Fruit fly (Drosophila melanogaster) whole organism, embryonic: ENCODE results near the gene alphaTub67C.

Experiments
- Aef1 ChIP-seq: fragments of 200-800 bp; sonication (Bioruptor generic); IDR thresholded peaks from 3 replicates; pipeline ENCODE4 v1.3.6; 2022; ENCODE audit warnings: missing biosample characterization, missing genetic modification characterization
- Awh ChIP-seq: fragments of 200-800 bp; sonication (Bioruptor generic); IDR thresholded peaks from 2 replicates; pipeline ENCODE4, ENCODE4 v1.3.6; 2022; ENCODE audit warnings: missing biosample characterization, missing genetic modification characterization
- Bgb ChIP-seq: fragments of 200-800 bp; sonication (Bioruptor generic); IDR thresholded peaks from 2 replicates; pipeline ENCODE4 v1.3.6; 2022; ENCODE audit warnings: missing biosample characterization, missing genetic modification characterization; ENCODE audit not compliant: partially characterized antibody
- CG11398 ChIP-seq: fragments of 200-800 bp; sonication (Bioruptor generic); optimal IDR thresholded peaks from 2 replicates; lab custom pipeline; 2016; ENCODE audit warnings: missing biosample characterization, missing genetic modification characterization
- CG13287 ChIP-seq: fragments of 200-800 bp; sonication (Bioruptor generic); IDR thresholded peaks from 2 replicates; pipeline ENCODE4 v1.3.6; 2022; ENCODE audit warnings: missing biosample characterization, missing genetic modification characterization; ENCODE audit not compliant: partially characterized antibody
- CG14441 ChIP-seq: fragments of 200-800 bp; sonication (Bioruptor generic); IDR thresholded peaks from 2 replicates; pipeline ENCODE4 v1.3.6; 2022; ENCODE audit warnings: missing biosample characterization, missing genetic modification characterization
- CG17912 ChIP-seq: fragments of 200-800 bp; sonication (Bioruptor generic); optimal IDR thresholded peaks from 2 replicates; lab custom pipeline; 2018; ENCODE audit warnings: missing biosample characterization, mild to moderate bottlenecking, missing genetic modification characterization
- CG2202 ChIP-seq: fragments of 200-800 bp; sonication (Bioruptor generic); optimal IDR thresholded peaks from 2 replicates; lab custom pipeline; 2018; ENCODE audit warnings: missing biosample characterization, mild to moderate bottlenecking, missing genetic modification characterization
- CG30020 ChIP-seq: fragments of 200-800 bp; optimal IDR thresholded peaks from 2 replicates; lab custom pipeline; 2019; ENCODE audit warnings: missing biosample characterization, mild to moderate bottlenecking, missing genetic modification characterization, moderate library complexity
- CG3163 ChIP-seq: fragments of 200-800 bp; sonication (Bioruptor generic); optimal IDR thresholded peaks from 3 replicates; lab custom pipeline; 2016; ENCODE audit warnings: missing biosample characterization, missing genetic modification characterization
- CG3407 ChIP-seq: fragments of 200-800 bp; sonication (Bioruptor generic); optimal IDR thresholded peaks from 2 replicates; lab custom pipeline; 2018; ENCODE audit warnings: missing biosample characterization, mild to moderate bottlenecking, missing genetic modification characterization
- CG34224 ChIP-seq: fragments of 200-800 bp; sonication (Bioruptor generic); IDR thresholded peaks from 3 replicates; pipeline ENCODE4 v1.3.6; 2022; ENCODE audit warnings: missing biosample characterization, missing genetic modification characterization; ENCODE audit not compliant: partially characterized antibody
- CG42726 ChIP-seq: fragments of 200-800 bp; sonication (Bioruptor generic); IDR thresholded peaks from 2 replicates; pipeline ENCODE4 v1.3.6; 2022; ENCODE audit warnings: missing biosample characterization, missing genetic modification characterization; ENCODE audit not compliant: partially characterized antibody
- CG4424 ChIP-seq: fragments of 200-800 bp; sonication (Bioruptor generic); optimal IDR thresholded peaks from 3 replicates; lab custom pipeline; 2016; ENCODE audit warnings: missing biosample characterization, missing genetic modification characterization
- CG7357 ChIP-seq: fragments of 200-800 bp; sonication (Bioruptor generic); IDR thresholded peaks from 3 replicates; pipeline ENCODE4 v1.3.6; 2022; ENCODE audit warnings: missing biosample characterization, missing genetic modification characterization
- CG7963 ChIP-seq: fragments of 200-800 bp; sonication (Bioruptor generic); IDR thresholded peaks from 3 replicates; pipeline ENCODE4 v1.3.6; 2022; ENCODE audit warnings: missing biosample characterization, missing genetic modification characterization; ENCODE audit not compliant: partially characterized antibody
- CG7987 ChIP-seq: fragments of 200-800 bp; sonication (Bioruptor generic); optimal IDR thresholded peaks from 2 replicates; lab custom pipeline; 2018; ENCODE audit warnings: missing biosample characterization, mild to moderate bottlenecking, missing genetic modification characterization, moderate library complexity
- CG8924 ChIP-seq: fragments of 200-800 bp; optimal IDR thresholded peaks from 3 replicates; lab custom pipeline; 2019; ENCODE audit warnings: missing biosample characterization, mild to moderate bottlenecking, missing genetic modification characterization, moderate library complexity
- Chrac-16 ChIP-seq: fragments of 200-800 bp; sonication (Bioruptor generic); optimal IDR thresholded peaks from 3 replicates; lab custom pipeline; 2016; ENCODE audit warnings: missing biosample characterization, missing genetic modification characterization
- CrebB ChIP-seq: fragments of 200-800 bp; sonication (Bioruptor generic); optimal IDR thresholded peaks from 3 replicates; lab custom pipeline; 2018; ENCODE audit warnings: missing biosample characterization, mild to moderate bottlenecking, missing genetic modification characterization
- Dip3 ChIP-seq: fragments of 200-800 bp; sonication (Bioruptor generic); optimal IDR thresholded peaks from 3 replicates; lab custom pipeline; 2016; ENCODE audit warnings: missing biosample characterization, missing genetic modification characterization
- Dref ChIP-seq: fragments of 200-800 bp; sonication (Bioruptor generic); IDR thresholded peaks from 2 replicates; pipeline ENCODE4 v1.3.6; 2022; ENCODE audit warnings: missing biosample characterization, missing genetic modification characterization
- Gsc ChIP-seq: fragments of 200-800 bp; sonication (Bioruptor generic); IDR thresholded peaks from 2 replicates; pipeline ENCODE4 v1.3.6; 2022; ENCODE audit warnings: missing biosample characterization, missing genetic modification characterization
- HLHmδ ChIP-seq: fragments of 200-800 bp; sonication (Bioruptor generic); optimal IDR thresholded peaks from 2 replicates; lab custom pipeline; 2018; ENCODE audit warnings: missing biosample characterization, mild to moderate bottlenecking, missing genetic modification characterization, moderate library complexity
- Mad ChIP-seq: fragments of 200-800 bp; sonication (Bioruptor generic); optimal IDR thresholded peaks from 2 replicates; lab custom pipeline; 2016; ENCODE audit warnings: missing biosample characterization, missing genetic modification characterization
- NC2α ChIP-seq: fragments of 200-800 bp; sonication (Bioruptor generic); optimal IDR thresholded peaks from 2 replicates; lab custom pipeline; 2016; ENCODE audit warnings: missing biosample characterization, missing genetic modification characterization
- Oaz ChIP-seq: fragments of 200-800 bp; sonication (Bioruptor generic); IDR thresholded peaks from 2 replicates; pipeline ENCODE4 v1.3.6; 2022; ENCODE audit warnings: missing biosample characterization, missing genetic modification characterization
- Pdp1 ChIP-seq, 2 experiments: fragments of 200-800 bp; sonication (Bioruptor generic); optimal IDR thresholded peaks; 3 replicates each; lab custom pipeline; 2016; ENCODE audit warnings: missing biosample characterization in 2 of 2, missing genetic modification characterization in 2 of 2, mild to moderate bottlenecking in 1 of 2, moderate library complexity in 1 of 2
- Sry-β ChIP-seq: fragments of 200-800 bp; sonication (Bioruptor generic); optimal IDR thresholded peaks from 2 replicates; lab custom pipeline; 2018; ENCODE audit warnings: missing biosample characterization, mild to moderate bottlenecking, missing genetic modification characterization, moderate library complexity
- Xrp1 ChIP-seq: fragments of 200-800 bp; sonication (Bioruptor generic); IDR thresholded peaks from 2 replicates; pipeline ENCODE4 v1.3.6; 2022; ENCODE audit warnings: missing biosample characterization, missing genetic modification characterization
- abd-A ChIP-seq: fragments of 200-800 bp; sonication (Bioruptor generic); optimal IDR thresholded peaks from 3 replicates; lab custom pipeline; 2019; ENCODE audit warnings: missing biosample characterization, mild to moderate bottlenecking, missing genetic modification characterization, moderate library complexity
- ara ChIP-seq: fragments of 200-800 bp; sonication (Bioruptor generic); IDR thresholded peaks from 2 replicates; pipeline ENCODE4 v1.3.6; 2022; ENCODE audit warnings: missing biosample characterization, missing genetic modification characterization
- bigmax ChIP-seq: fragments of 200-800 bp; sonication (Bioruptor generic); optimal IDR thresholded peaks from 2 replicates; lab custom pipeline; 2018; ENCODE audit warnings: missing biosample characterization, mild to moderate bottlenecking, missing genetic modification characterization
- chinmo ChIP-seq: fragments of 200-800 bp; sonication (Bioruptor generic); IDR thresholded peaks from 4 replicates; pipeline ENCODE4 v1.3.6; 2022; ENCODE audit warnings: missing biosample characterization, missing genetic modification characterization; ENCODE audit not compliant: partially characterized antibody
- ci ChIP-seq: fragments of 200-800 bp; sonication (Bioruptor generic); IDR thresholded peaks from 3 replicates; pipeline ENCODE4 v1.3.6; 2022; ENCODE audit warnings: missing biosample characterization, missing genetic modification characterization
- exex ChIP-seq: fragments of 200-800 bp; sonication (Bioruptor generic); optimal IDR thresholded peaks from 4 replicates; lab custom pipeline; 2018; ENCODE audit warnings: missing biosample characterization, mild to moderate bottlenecking, missing genetic modification characterization, moderate library complexity
- grn ChIP-seq: fragments of 200-800 bp; sonication (Bioruptor generic); optimal IDR thresholded peaks from 3 replicates; lab custom pipeline; 2017; ENCODE audit warnings: missing biosample characterization, missing genetic modification characterization
- kah ChIP-seq: fragments of 200-800 bp; sonication (Bioruptor generic); optimal IDR thresholded peaks from 2 replicates; lab custom pipeline; 2018; ENCODE audit warnings: missing biosample characterization, mild to moderate bottlenecking, missing genetic modification characterization
- lilli ChIP-seq: fragments of 200-800 bp; sonication (Bioruptor generic); optimal IDR thresholded peaks from 3 replicates; lab custom pipeline; 2016; ENCODE audit warnings: missing biosample characterization, missing genetic modification characterization
- lov ChIP-seq, 2 experiments: fragments of 200-800 bp in 1 of 2; fragments of >200 bp in 1 of 2; sonication (Bioruptor generic) in 1 of 2; IDR thresholded peaks in 1 of 2; optimal IDR thresholded peaks in 1 of 2; 2 replicates in 1 of 2; 3 replicates in 1 of 2; pipeline versions ENCODE4 v1.3.6 to Lab custom; 2017 to 2022; ENCODE audit warnings: missing biosample characterization in 1 of 2, missing genetic modification characterization in 1 of 2
- mirr ChIP-seq: fragments of 200-800 bp; sonication (Bioruptor generic); optimal IDR thresholded peaks from 3 replicates; lab custom pipeline; 2018; ENCODE audit warnings: missing biosample characterization, mild to moderate bottlenecking, missing genetic modification characterization
- pho ChIP-seq: fragments of 200-800 bp; sonication (Bioruptor generic); optimal IDR thresholded peaks from 2 replicates; lab custom pipeline; 2016; ENCODE audit warnings: missing biosample characterization, missing genetic modification characterization
- sna ChIP-seq: fragments of 200-800 bp; sonication (Bioruptor generic); IDR thresholded peaks from 2 replicates; pipeline ENCODE4 v1.3.6; 2022; ENCODE audit warnings: missing biosample characterization, missing genetic modification characterization; ENCODE audit not compliant: partially characterized antibody
- sr ChIP-seq: fragments of 200-800 bp; sonication (Bioruptor generic); IDR thresholded peaks from 3 replicates; pipeline ENCODE4 v1.3.6; 2022; ENCODE audit warnings: missing biosample characterization, missing genetic modification characterization
- sug ChIP-seq: fragments of 200-800 bp; optimal IDR thresholded peaks from 2 replicates; lab custom pipeline; 2019; ENCODE audit warnings: missing biosample characterization, mild to moderate bottlenecking, missing genetic modification characterization, moderate library complexity
- trem ChIP-seq: fragments of 200-800 bp; optimal IDR thresholded peaks from 3 replicates; lab custom pipeline; 2019; ENCODE audit warnings: missing biosample characterization, mild to moderate bottlenecking, missing genetic modification characterization, moderate library complexity
- yki ChIP-seq: fragments of >200 bp; optimal IDR thresholded peaks from 3 replicates; lab custom pipeline; 2018
- zen2 ChIP-seq: fragments of 200-800 bp; sonication (Bioruptor generic); IDR thresholded peaks from 3 replicates; pipeline ENCODE4 v1.3.6; 2022; ENCODE audit warnings: missing biosample characterization, missing genetic modification characterization; ENCODE audit not compliant: partially characterized antibody

Gene alphaTub67C

dm6 chr3L:9692234-9692891, 11.3 kb downstream of the alphaTub67C start (continued):
- TF ChIP-seq Dref (no peak), pho (GFP tag; lab: Kevin White, UChicago) (no peak), ara (GFP tag; lab: Robert Waterston, UW) (0 out of 2 replicates have a peak, but pooled peaks have one; percentile 19), Xrp1 (GFP tag; lab: Robert Waterston, UW) (peak; percentile 7; the same call in 1 of the 2 replicates), CG42726 (GFP tag; lab: Robert Waterston, UW) (no peak), NC2α (no peak), abd-A (peak; percentile 8), CG3407 (peak; percentile 7), zen2 (GFP tag; lab: Robert Waterston, UW) (peak; percentile 84), kah (peak; percentile 99), bigmax (GFP tag; lab: Kevin White, UChicago) (peak; percentile 10), Awh (peak; percentile 63), Gsc (no peak), Oaz (GFP tag; lab: Robert Waterston, UW) (no peak), chinmo (peak; percentile 99; the same call in 3 of the 4 replicates), lilli (no peak), CG13287 (GFP tag; lab: Robert Waterston, UW) (peak; percentile 43; the same call in 1 of the 2 replicates), CG14441 (GFP tag; lab: Robert Waterston, UW) (peak; percentile 31; the same call in 1 of the 2 replicates), Sry-β (GFP tag; lab: Kevin White, UChicago) (no peak), Mad (GFP tag; lab: Kevin White, UChicago) (no peak), mirr (GFP tag; lab: Kevin White, UChicago) (peak; percentile 57), trem (tag; lab: Kevin White, UChicago) (no peak), Chrac-16 (GFP tag; lab: Kevin White, UChicago) (no peak), Bgb (GFP tag; lab: Robert Waterston, UW) (peak; percentile 25; the same call in 1 of the 2 replicates), HLHmδ (GFP tag; lab: Kevin White, UChicago) (peak; percentile 66), CG4424 (GFP tag; lab: Kevin White, UChicago) (no peak), exex (tag; lab: Kevin White, UChicago) (peak; percentile 58), Pdp1 (GFP tag; optimal IDR thresholded peaks at IDR 0.05; lab: Kevin White, UChicago) (peak in 1 of 2 experiments; percentile 23), CG7357 (GFP tag; lab: Robert Waterston, UW) (no peak), CG8924 (tag; lab: Kevin White, UChicago) (no peak), grn (GFP tag; lab: Kevin White, UChicago) (peak; percentile 75), CG11398 (GFP tag; lab: Kevin White, UChicago) (no peak), Dip3 (GFP tag; lab: Kevin White, UChicago) (no peak), lov (optimal IDR thresholded peaks at IDR 0.05; lab: Kevin White, UChicago) (no peak), lov (GFP tag; IDR thresholded peaks at IDR 0.05; lab: Robert Waterston, UW) (0 out of 3 replicates have a peak, but pooled peaks have one; percentile 24), sug (tag; lab: Kevin White, UChicago) (peak; percentile 99), CG7987 (peak; percentile 0), yki (lab: Kevin White, UChicago) (peak; percentile 95), CG17912 (peak; percentile 11), sna (GFP tag; lab: Robert Waterston, UW) (peak; percentile 77), CG7963 (no peak), CrebB (tag; lab: Kevin White, UChicago) (peak; percentile 14), CG2202 (tag; lab: Kevin White, UChicago) (no peak), CG3163 (peak; percentile 98), sr (GFP tag; lab: Robert Waterston, UW) (peak; percentile 96), CG30020 (no peak), CG34224 (peak; percentile 73), Aef1 (GFP tag; lab: Robert Waterston, UW) (peak; percentile 32; the same call in 2 of the 3 replicates), ci (peak; percentile 53; the same call in 1 of the 3 replicates)
